Fruit fly (Drosophila melanogaster) whole organism, adult: ENCODE results near the gene CG14840.
A peak's percentile ranks its signal among the peaks of the same experiment; 100 is the strongest.

Experiments used
- CG11617 ChIP-seq: fragments of 200-800 bp; sonication (Bioruptor generic); optimal IDR thresholded peaks from 2 replicates; lab custom pipeline; 2017; ENCODE audit warnings: mild to moderate bottlenecking, missing biosample characterization, missing genetic modification reagents, missing genetic modification characterization
- CG12768 ChIP-seq: fragments of 200-800 bp; sonication (Bioruptor generic); optimal IDR thresholded peaks from 2 replicates; lab custom pipeline; 2017; ENCODE audit warnings: missing biosample characterization, missing genetic modification characterization, mild to moderate bottlenecking, moderate library complexity, missing genetic modification reagents
- CG7045 ChIP-seq: fragments of 200-800 bp; sonication (Bioruptor generic); optimal IDR thresholded peaks from 2 replicates; lab custom pipeline; 2017; ENCODE audit warnings: missing biosample characterization, mild to moderate bottlenecking, missing genetic modification characterization
- Crg-1 ChIP-seq: fragments of 200-800 bp; sonication (Bioruptor generic); optimal IDR thresholded peaks from 2 replicates; lab custom pipeline; 2016; ENCODE audit warnings: missing biosample characterization, missing genetic modification characterization

dm6 chr3R:14299891-14300290, 38.9 kb upstream of the CG14840 start:
- peak; percentile 28 for TF ChIP-seq CG7045
- TF ChIP-seq CG11617 (GFP tag; lab: Kevin White, UChicago), result no peak
- no peak for TF ChIP-seq Crg-1
- TF ChIP-seq CG12768 (GFP tag; lab: Kevin White, UChicago), result peak; percentile 45
